Fruit fly (Drosophila melanogaster): ENCODE measurements around the gene Iml1.

Iml1 gene

DNA sequence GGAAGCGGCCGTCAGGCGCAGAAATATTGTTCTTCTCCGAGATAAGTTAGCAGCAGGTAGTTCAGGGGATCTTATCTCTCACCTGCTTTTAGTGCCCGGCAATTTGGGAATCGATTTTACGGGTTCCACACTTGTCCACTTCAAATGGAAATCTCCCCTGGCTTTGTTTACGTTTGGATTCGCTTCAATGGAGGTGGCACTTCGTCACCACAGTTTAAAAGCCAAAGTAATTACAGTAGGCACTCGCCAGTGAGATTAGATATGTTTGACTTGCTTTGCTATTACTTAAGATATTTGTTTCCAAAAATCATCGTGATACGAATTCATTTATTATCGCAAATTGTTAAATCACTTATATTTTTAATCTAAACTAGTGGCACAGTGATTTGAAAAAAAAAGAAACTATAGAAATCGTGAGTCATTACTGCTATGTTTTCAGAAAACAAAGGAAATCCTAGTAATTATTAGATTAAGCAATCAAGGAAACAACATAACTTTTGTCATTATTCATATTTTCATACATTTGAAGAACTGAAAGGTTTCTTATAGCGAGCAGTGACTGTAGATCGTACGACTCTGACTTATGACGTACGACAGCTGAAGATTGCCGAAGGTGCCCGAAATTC lies 14.6 kb upstream of the Iml1 start (continued):
- TF ChIP-seq CG6175 (GFP tag; IDR thresholded peaks at IDR 0.05), result no peak
- TF ChIP-seq CG4328 (GFP tag; optimal IDR thresholded peaks at IDR 0.05), result peak; percentile 25
- no peak for TF ChIP-seq CG4360 (GFP tag; IDR thresholded peaks at IDR 0.05)
- peak; percentile 95 for TF ChIP-seq grau (tag; optimal IDR thresholded peaks at IDR 0.05)
- no peak for TF ChIP-seq en (GFP tag; optimal IDR thresholded peaks at IDR 0.05)
- TF ChIP-seq CG17328 (GFP tag; IDR thresholded peaks at IDR 0.05), result peak; percentile 55
- TF ChIP-seq ato (GFP tag; IDR thresholded peaks at IDR 0.05; ENCODE audit: partially characterized antibody), result no peak
- TF ChIP-seq lilli (GFP tag; optimal IDR thresholded peaks at IDR 0.05), result peak; percentile 77
- no peak for TF ChIP-seq Optix (GFP tag; IDR thresholded peaks at IDR 0.05)
- peak; percentile 38 for TF ChIP-seq CG10274 (GFP tag; optimal IDR thresholded peaks at IDR 0.05)
- peak; percentile 42 for TF ChIP-seq CG13775 (GFP tag; optimal IDR thresholded peaks at IDR 0.05)
- no peak for TF ChIP-seq mld (GFP tag; IDR thresholded peaks at IDR 0.05; ENCODE audit: partially characterized antibody)
- TF ChIP-seq CG16863 (GFP tag; optimal IDR thresholded peaks at IDR 0.05), result peak; percentile 57
- peak; percentile 24 for TF ChIP-seq CG3995 (GFP tag; optimal IDR thresholded peaks at IDR 0.05)
- no peak for TF ChIP-seq CG10565 (GFP tag; optimal IDR thresholded peaks at IDR 0.05)
- TF ChIP-seq CG16813 (GFP tag; IDR thresholded peaks at IDR 0.05; ENCODE audit: partially characterized antibody), result no peak
- TF ChIP-seq ash1 (GFP tag; optimal IDR thresholded peaks at IDR 0.05), result no peak
- TF ChIP-seq Ptx1 (GFP tag; IDR thresholded peaks at IDR 0.05), result peak; percentile 36; the same call in 1 of the 2 replicates
- TF ChIP-seq CG2120 (GFP tag; optimal IDR thresholded peaks at IDR 0.05), result peak; percentile 89
- no peak for TF ChIP-seq Elba2 (GFP tag; optimal IDR thresholded peaks at IDR 0.05)
- TF ChIP-seq CG10959 (GFP tag; IDR thresholded peaks at IDR 0.05), result no peak
- no peak for TF ChIP-seq CG31365 (tag; optimal IDR thresholded peaks at IDR 0.05)
- TF ChIP-seq gro (GFP tag; optimal IDR thresholded peaks at IDR 0.05), result peak; percentile 69
- no peak for TF ChIP-seq CG6683 (GFP tag; optimal IDR thresholded peaks at IDR 0.05)
- TF ChIP-seq Mrtf (GFP tag; IDR thresholded peaks at IDR 0.05), result no peak
- no peak for TF ChIP-seq Opbp (GFP tag; IDR thresholded peaks at IDR 0.05; ENCODE audit: partially characterized antibody)
- TF ChIP-seq CG13894 (tag; optimal IDR thresholded peaks at IDR 0.05), result peak; percentile 40
- TF ChIP-seq chinmo (GFP tag; IDR thresholded peaks at IDR 0.05; ENCODE audit: partially characterized antibody), result 0 out of 4 replicates have a peak, but pooled peaks have one; percentile 45
- peak; percentile 35 for TF ChIP-seq CG10543 (GFP tag; optimal IDR thresholded peaks at IDR 0.05)
- no peak for TF ChIP-seq tio (GFP tag; optimal IDR thresholded peaks at IDR 0.05)
- TF ChIP-seq bowl (GFP tag; IDR thresholded peaks at IDR 0.05), result no peak
- TF ChIP-seq CG18476 (GFP tag; optimal IDR thresholded peaks at IDR 0.05), result peak; percentile 31
- TF ChIP-seq Dp (GFP tag; optimal IDR thresholded peaks at IDR 0.05), result no peak
- TF ChIP-seq Eip74EF (GFP tag; optimal IDR thresholded peaks at IDR 0.05), result no peak
- TF ChIP-seq mam (GFP tag; optimal IDR thresholded peaks at IDR 0.05), result peak; percentile 62
- peak; percentile 27 for TF ChIP-seq Blimp-1 (GFP tag; optimal IDR thresholded peaks at IDR 0.05)
- TF ChIP-seq Gsc (GFP tag; IDR thresholded peaks at IDR 0.05), result no peak
- peak; percentile 16 for TF ChIP-seq Antp (GFP tag; optimal IDR thresholded peaks at IDR 0.05)
- peak; percentile 38; the same call in 1 of the 2 replicates for TF ChIP-seq Ada2b (GFP tag; IDR thresholded peaks at IDR 0.05)
- TF ChIP-seq CG7745 (tag; optimal IDR thresholded peaks at IDR 0.05), result no peak
- TF ChIP-seq inv (GFP tag; IDR thresholded peaks at IDR 0.05; ENCODE audit: partially characterized antibody), result no peak
- no peak for TF ChIP-seq CG17912 (GFP tag; optimal IDR thresholded peaks at IDR 0.05)
- TF ChIP-seq ranshi (GFP tag; IDR thresholded peaks at IDR 0.05), result no peak; the same call in 1 of the 2 replicates
- TF ChIP-seq CG43689 (GFP tag; IDR thresholded peaks at IDR 0.05), result no peak
- peak; percentile 81 for TF ChIP-seq CG3281 (GFP tag; optimal IDR thresholded peaks at IDR 0.05)
- no peak for TF ChIP-seq Awh (GFP tag; IDR thresholded peaks at IDR 0.05)
- no peak for TF ChIP-seq CG2889 (GFP tag; IDR thresholded peaks at IDR 0.05)
- TF ChIP-seq pita (GFP tag; optimal IDR thresholded peaks at IDR 0.05), result no peak
- TF ChIP-seq wek (GFP tag; optimal IDR thresholded peaks at IDR 0.05), result no peak
- no peak for TF ChIP-seq CG8944 (GFP tag; optimal IDR thresholded peaks at IDR 0.05)

All from whole organism, embryonic.